Fruit fly (Drosophila melanogaster) whole organism, embryonic: ENCODE results near the gene CSN3.
A peak's percentile ranks its signal among the peaks of the same experiment; 100 is the strongest.

Experiments
- CG11696 ChIP-seq: fragments of 200-800 bp; sonication (Bioruptor generic); IDR thresholded peaks from 2 replicates; pipeline ENCODE4 v1.3.6; 2022; ENCODE audit warnings: missing biosample characterization, missing genetic modification characterization
- Dll ChIP-seq: fragments of 200-800 bp; sonication (Bioruptor generic); IDR thresholded peaks from 4 replicates; pipeline ENCODE4 v1.3.6; 2022; ENCODE audit warnings: missing biosample characterization, missing genetic modification characterization; ENCODE audit not compliant: partially characterized antibody
- Ets65A ChIP-seq: fragments of 200-800 bp; sonication (Bioruptor generic); peaks from one replicate; lab custom pipeline; 2016; ENCODE audit warnings: missing biosample characterization, missing genetic modification characterization
- HLH4C ChIP-seq: fragments of 200-800 bp; sonication (Bioruptor generic); IDR thresholded peaks from 3 replicates; pipeline ENCODE4 v1.3.6; 2022; ENCODE audit warnings: missing biosample characterization, missing genetic modification characterization; ENCODE audit not compliant: partially characterized antibody
- HLHmδ ChIP-seq: fragments of 200-800 bp; sonication (Bioruptor generic); optimal IDR thresholded peaks from 2 replicates; lab custom pipeline; 2018; ENCODE audit warnings: missing biosample characterization, mild to moderate bottlenecking, missing genetic modification characterization, moderate library complexity
- Hand ChIP-seq: fragments of 200-800 bp; sonication (Bioruptor generic); optimal IDR thresholded peaks from 2 replicates; lab custom pipeline; 2017; ENCODE audit warnings: mild to moderate bottlenecking, missing biosample characterization, missing genetic modification reagents, missing genetic modification characterization
- Med ChIP-seq: fragments of 200-800 bp; sonication (Bioruptor generic); peaks from one replicate; lab custom pipeline; 2016; ENCODE audit warnings: missing biosample characterization, missing genetic modification characterization, mild to moderate bottlenecking, inconsistent platforms, moderate library complexity
- NK7.1 ChIP-seq: fragments of 200-800 bp; sonication (Bioruptor generic); optimal IDR thresholded peaks from 3 replicates; lab custom pipeline; 2016; ENCODE audit warnings: missing biosample characterization, missing genetic modification characterization
- Six4 ChIP-seq: fragments of 200-800 bp; sonication (Bioruptor generic); optimal IDR thresholded peaks from 2 replicates; lab custom pipeline; 2016; ENCODE audit warnings: missing biosample characterization, missing genetic modification characterization
- ci ChIP-seq: fragments of 200-800 bp; sonication (Bioruptor generic); IDR thresholded peaks from 3 replicates; pipeline ENCODE4 v1.3.6; 2022; ENCODE audit warnings: missing biosample characterization, missing genetic modification characterization
- crol ChIP-seq: fragments of 200-800 bp; sonication (Bioruptor generic); IDR thresholded peaks from 2 replicates; pipeline ENCODE4 v1.3.6; 2022; ENCODE audit warnings: missing biosample characterization, missing genetic modification characterization
- ewg ChIP-seq: fragments of 200-800 bp; sonication (Bioruptor generic); optimal IDR thresholded peaks from 3 replicates; lab custom pipeline; 2017; ENCODE audit warnings: mild to moderate bottlenecking, missing biosample characterization, missing genetic modification reagents, missing genetic modification characterization
- gcm ChIP-seq: fragments of 200-800 bp; sonication (Bioruptor generic); optimal IDR thresholded peaks from 2 replicates; lab custom pipeline; 2019; ENCODE audit warnings: missing biosample characterization, mild to moderate bottlenecking, missing genetic modification characterization, moderate library complexity
- gt ChIP-seq: fragments of 200-800 bp; sonication (Bioruptor generic); IDR thresholded peaks from 2 replicates; pipeline ENCODE4 v1.3.6; 2022; ENCODE audit warnings: missing biosample characterization, missing genetic modification characterization
- pfk ChIP-seq: fragments of 200-800 bp; sonication (Bioruptor generic); optimal IDR thresholded peaks from 2 replicates; lab custom pipeline; 2018; ENCODE audit warnings: missing biosample characterization, mild to moderate bottlenecking, missing genetic modification characterization, moderate library complexity
- stwl ChIP-seq: fragments of 200-800 bp; sonication (Bioruptor generic); optimal IDR thresholded peaks from 3 replicates; lab custom pipeline; 2018; ENCODE audit warnings: missing biosample characterization, mild to moderate bottlenecking, missing genetic modification characterization, moderate library complexity
- twi ChIP-seq: fragments of 200-800 bp; optimal IDR thresholded peaks from 2 replicates; lab custom pipeline; 2019; ENCODE audit warnings: missing biosample characterization, mild to moderate bottlenecking, missing genetic modification characterization, moderate library complexity

CSN3 gene

dm6 chr3L:20789299-20789698, 52.1 kb downstream of the CSN3 start:
- 0 out of 4 replicates have a peak, but pooled peaks have one; percentile 25 for TF ChIP-seq Dll (GFP tag; lab: Robert Waterston, UW)
- peak; percentile 46 for TF ChIP-seq ewg
- 0 out of 3 replicates have a peak, but pooled peaks have one; percentile 30 for TF ChIP-seq HLH4C
- peak; percentile 35 for TF ChIP-seq Med
- TF ChIP-seq stwl, result no peak
- TF ChIP-seq CG11696 (GFP tag; lab: Robert Waterston, UW), result 0 out of 2 replicates have a peak, but pooled peaks have one; percentile 23
- peak; percentile 99 for TF ChIP-seq twi
- TF ChIP-seq crol (GFP tag; lab: Robert Waterston, UW), result peak; percentile 91
- TF ChIP-seq HLHmδ (GFP tag; lab: Kevin White, UChicago), result peak; percentile 52
- TF ChIP-seq gcm (GFP tag; lab: Kevin White, UChicago), result peak; percentile 75
- peak; percentile 30 for TF ChIP-seq Ets65A (GFP tag; lab: Kevin White, UChicago)
- no peak for TF ChIP-seq gt (GFP tag; lab: Robert Waterston, UW)
- TF ChIP-seq Six4 (GFP tag; lab: Kevin White, UChicago), result peak; percentile 23
- TF ChIP-seq NK7.1 (GFP tag; lab: Kevin White, UChicago), result no peak
- TF ChIP-seq ci (GFP tag; lab: Robert Waterston, UW), result 0 out of 3 replicates have a peak, but pooled peaks have one; percentile 24
- peak; percentile 3 for TF ChIP-seq pfk (GFP tag; lab: Kevin White, UChicago)
- TF ChIP-seq Hand (GFP tag; lab: Kevin White, UChicago), result no peak
- TF ChIP-seq, all 482 proteins: peak for 13
